Fruit fly (Drosophila melanogaster): Measurements from ENCODE around the gene Gss1.

The Gss1 gene

dm6 chrX:17856029-17856428, 33.3 kb upstream of the Gss1 start, which contains the start of gene Mco4:
Gene Mco4, minus strand, starts transcription at chrX:17856129.
- TF ChIP-seq kay (GFP tag; ENCODE audit: borderline replicate concordance) (no peak), ovo (GFP tag; optimal IDR thresholded peaks at IDR 0.05) (no peak), CG12768 (GFP tag; optimal IDR thresholded peaks at IDR 0.05) (no peak), cic (GFP tag; optimal IDR thresholded peaks at IDR 0.05) (no peak), pad (GFP tag; optimal IDR thresholded peaks at IDR 0.05) (no peak), tj (GFP tag; optimal IDR thresholded peaks at IDR 0.05) (no peak), Crg-1 (GFP tag; optimal IDR thresholded peaks at IDR 0.05) (no peak), Hr96 (GFP tag; optimal IDR thresholded peaks at IDR 0.05) (no peak), cnc (optimal IDR thresholded peaks at IDR 0.05) (no peak), CG7045 (GFP tag; optimal IDR thresholded peaks at IDR 0.05) (no peak), CG14711 (tag; optimal IDR thresholded peaks at IDR 0.05) (no peak), Mnt (GFP tag; optimal IDR thresholded peaks at IDR 0.05) (no peak), CG33017 (tag; optimal IDR thresholded peaks at IDR 0.05) (no peak)

- TF ChIP-seq pad (GFP tag; optimal IDR thresholded peaks at IDR 0.05) (peak; percentile 51), CG7101 (tag; optimal IDR thresholded peaks at IDR 0.05) (peak; percentile 35), cnc (optimal IDR thresholded peaks at IDR 0.05) (no peak), ovo (GFP tag; optimal IDR thresholded peaks at IDR 0.05) (peak; percentile 34), Clk (GFP tag; optimal IDR thresholded peaks at IDR 0.05) (no peak), Hr96 (GFP tag; optimal IDR thresholded peaks at IDR 0.05) (no peak), CG14711 (tag; optimal IDR thresholded peaks at IDR 0.05) (peak; percentile 89), kay (GFP tag; ENCODE audit: borderline replicate concordance) (no peak), CG11617 (GFP tag; optimal IDR thresholded peaks at IDR 0.05) (peak; percentile 60), CG1620 (GFP tag; optimal IDR thresholded peaks at IDR 0.05) (peak; percentile 54), cic (GFP tag; optimal IDR thresholded peaks at IDR 0.05) (peak; percentile 45), CG12768 (GFP tag; optimal IDR thresholded peaks at IDR 0.05) (no peak), CG5204 (GFP tag; optimal IDR thresholded peaks at IDR 0.05) (no peak), Crg-1 (GFP tag; optimal IDR thresholded peaks at IDR 0.05) (no peak), CG33017 (tag; optimal IDR thresholded peaks at IDR 0.05) (no peak), toe (GFP tag; optimal IDR thresholded peaks at IDR 0.05) (peak; percentile 64), Mnt (GFP tag; optimal IDR thresholded peaks at IDR 0.05) (peak; percentile 59), CG7045 (GFP tag; optimal IDR thresholded peaks at IDR 0.05) (no peak), bab1 (GFP tag; optimal IDR thresholded peaks at IDR 0.05) (peak; percentile 25), tj (GFP tag; optimal IDR thresholded peaks at IDR 0.05) (peak; percentile 49)
Measured at dm6 chrX:17856458-17857277, 32.7 kb upstream of the Gss1 start, which contains the start of gene Srx. Gene Srx, plus strand, starts transcription at chrX:17856974.

dm6 chrX:17857809-17858208, 31.5 kb upstream of the Gss1 start:
- TF ChIP-seq Hr96 (GFP tag; optimal IDR thresholded peaks at IDR 0.05) (no peak), pad (GFP tag; optimal IDR thresholded peaks at IDR 0.05) (no peak), CG1620 (GFP tag; optimal IDR thresholded peaks at IDR 0.05) (no peak), CG5204 (GFP tag; optimal IDR thresholded peaks at IDR 0.05) (no peak), CG7045 (GFP tag; optimal IDR thresholded peaks at IDR 0.05) (no peak), Clk (GFP tag; optimal IDR thresholded peaks at IDR 0.05) (no peak), Mnt (GFP tag; optimal IDR thresholded peaks at IDR 0.05) (no peak), cic (GFP tag; optimal IDR thresholded peaks at IDR 0.05) (no peak), ovo (GFP tag; optimal IDR thresholded peaks at IDR 0.05) (no peak), CG14711 (tag; optimal IDR thresholded peaks at IDR 0.05) (no peak), toe (GFP tag; optimal IDR thresholded peaks at IDR 0.05) (no peak)

- TF ChIP-seq toe (GFP tag; optimal IDR thresholded peaks at IDR 0.05) (peak; percentile 22), kay (GFP tag; ENCODE audit: borderline replicate concordance) (no peak), Clk (GFP tag; optimal IDR thresholded peaks at IDR 0.05) (no peak), CG12768 (GFP tag; optimal IDR thresholded peaks at IDR 0.05) (no peak), ovo (GFP tag; optimal IDR thresholded peaks at IDR 0.05) (no peak), CG7045 (GFP tag; optimal IDR thresholded peaks at IDR 0.05) (no peak), CG7101 (tag; optimal IDR thresholded peaks at IDR 0.05) (peak; percentile 48), Hr96 (GFP tag; optimal IDR thresholded peaks at IDR 0.05) (no peak), CG5204 (GFP tag; optimal IDR thresholded peaks at IDR 0.05) (no peak), cic (GFP tag; optimal IDR thresholded peaks at IDR 0.05) (no peak), cnc (optimal IDR thresholded peaks at IDR 0.05) (no peak), CG33017 (tag; optimal IDR thresholded peaks at IDR 0.05) (no peak), CG14711 (tag; optimal IDR thresholded peaks at IDR 0.05) (peak; percentile 54), Crg-1 (GFP tag; optimal IDR thresholded peaks at IDR 0.05) (peak; percentile 7), bab1 (GFP tag; optimal IDR thresholded peaks at IDR 0.05) (peak; percentile 10), CG11617 (GFP tag; optimal IDR thresholded peaks at IDR 0.05) (peak; percentile 54), tj (GFP tag; optimal IDR thresholded peaks at IDR 0.05) (peak; percentile 6), Mnt (GFP tag; optimal IDR thresholded peaks at IDR 0.05) (peak; percentile 89), pad (GFP tag; optimal IDR thresholded peaks at IDR 0.05) (no peak), CG1620 (GFP tag; optimal IDR thresholded peaks at IDR 0.05) (peak; percentile 29)
Measured at dm6 chrX:17860711-17861110, 28.6 kb upstream of the Gss1 start, which contains the start of the genes Arp8 and CG6769. Gene Arp8, minus strand, starts transcription at chrX:17860800. Gene CG6769, plus strand, starts transcription at chrX:17861002.

dm6 chrX:17865103-17865502, 24.2 kb upstream of the Gss1 start:
- TF ChIP-seq CG11617 (GFP tag; optimal IDR thresholded peaks at IDR 0.05) (no peak), Mnt (GFP tag; optimal IDR thresholded peaks at IDR 0.05) (no peak), Clk (GFP tag; optimal IDR thresholded peaks at IDR 0.05) (no peak), cic (GFP tag; optimal IDR thresholded peaks at IDR 0.05) (no peak), kay (GFP tag; ENCODE audit: borderline replicate concordance) (no peak), CG12768 (GFP tag; optimal IDR thresholded peaks at IDR 0.05) (no peak), toe (GFP tag; optimal IDR thresholded peaks at IDR 0.05) (no peak), tj (GFP tag; optimal IDR thresholded peaks at IDR 0.05) (no peak), bab1 (GFP tag; optimal IDR thresholded peaks at IDR 0.05) (no peak), cnc (optimal IDR thresholded peaks at IDR 0.05) (no peak), CG33017 (tag; optimal IDR thresholded peaks at IDR 0.05) (no peak), CG7101 (tag; optimal IDR thresholded peaks at IDR 0.05) (no peak), CG5204 (GFP tag; optimal IDR thresholded peaks at IDR 0.05) (no peak), CG7045 (GFP tag; optimal IDR thresholded peaks at IDR 0.05) (no peak), pad (GFP tag; optimal IDR thresholded peaks at IDR 0.05) (no peak), Crg-1 (GFP tag; optimal IDR thresholded peaks at IDR 0.05) (no peak), Hr96 (GFP tag; optimal IDR thresholded peaks at IDR 0.05) (no peak)

Data from whole organism, adult.